Fruit fly (Drosophila melanogaster) S2 (cell line): ENCODE data around the gene Sgs1.

Experiments used
- CG8478 ChIP-seq: fragments of >200 bp; optimal IDR thresholded peaks from 2 replicates; lab custom pipeline; 2018
- CTCF ChIP-seq, 2 experiments: fragments of >200 bp; optimal IDR thresholded peaks; 2 replicates each; lab custom pipeline; 2018

The Sgs1 gene

DNA sequence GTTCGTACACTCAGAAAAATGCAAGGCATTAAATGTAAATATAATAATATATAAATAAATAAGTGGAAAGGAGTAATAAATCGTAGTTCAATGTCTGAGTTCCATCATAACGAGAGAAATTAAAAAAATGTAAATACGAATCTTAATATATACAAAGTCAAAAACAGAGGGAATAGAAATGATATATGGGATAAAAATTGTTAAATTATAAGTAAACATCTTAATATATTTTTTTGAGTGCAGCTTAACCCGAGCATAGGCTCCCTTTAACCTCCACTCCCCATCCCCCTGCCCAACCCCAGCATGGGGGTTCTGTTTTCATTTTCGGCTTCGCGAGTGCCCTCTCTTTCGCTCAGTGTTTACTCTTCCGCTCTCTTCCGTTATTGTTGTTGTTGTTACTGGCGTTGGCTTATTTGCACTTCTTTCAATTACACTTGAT, 21.5 kb upstream of the Sgs1 start:
- TF ChIP-seq CG8478 (lab: Kevin White, UChicago) (no peak), CTCF (optimal IDR thresholded peaks at IDR 0.05; lab: Kevin White, UChicago) (no peak)

DNA sequence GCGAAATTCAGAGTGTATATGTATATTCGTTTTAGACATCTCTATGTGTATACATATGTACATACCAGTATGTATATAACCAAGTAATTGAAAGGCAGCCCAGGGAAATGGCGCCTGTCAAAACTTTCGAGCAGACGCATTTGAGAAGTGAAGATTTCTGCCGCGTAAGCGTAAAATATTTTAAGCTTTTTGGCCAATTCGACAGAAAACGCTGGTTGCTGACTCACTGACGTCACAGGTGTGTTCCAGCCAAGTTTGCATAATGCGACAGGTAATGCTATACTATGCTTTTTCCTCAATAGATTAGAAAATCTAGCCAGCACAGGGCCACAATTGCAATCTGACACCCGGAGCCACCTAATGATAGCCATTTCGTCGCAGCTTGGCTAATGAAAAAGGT, 20.5 kb upstream of the Sgs1 start:
- no peak for TF ChIP-seq CG8478 (lab: Kevin White, UChicago)
- no peak for TF ChIP-seq CTCF (optimal IDR thresholded peaks at IDR 0.05; lab: Kevin White, UChicago)

- TF ChIP-seq CG8478 (lab: Kevin White, UChicago): no peak
- no peak for TF ChIP-seq CTCF (optimal IDR thresholded peaks at IDR 0.05; lab: Kevin White, UChicago)
Observed at dm6 chr2L:4928340-4928739, 8.9 kb upstream of the Sgs1 start.

DNA sequence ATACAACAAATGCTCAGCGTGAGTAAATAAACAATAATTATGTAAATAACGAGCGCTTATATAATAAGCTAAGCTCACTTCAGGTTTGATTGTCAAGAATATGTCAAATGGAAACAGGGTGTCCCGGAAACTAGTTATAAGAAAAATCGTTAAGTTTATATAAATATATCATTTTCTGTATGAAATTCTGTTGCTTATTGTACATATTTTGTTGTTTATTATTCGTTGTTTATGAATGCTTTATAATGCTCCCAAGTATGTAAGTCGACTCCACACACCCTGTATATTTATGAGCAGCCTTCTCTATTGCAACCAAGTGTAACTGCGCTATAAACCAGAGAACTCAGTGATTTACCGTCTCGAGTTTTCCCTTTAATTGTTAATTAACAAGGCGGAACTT, 6.7 kb upstream of the Sgs1 start:
- TF ChIP-seq CTCF (optimal IDR thresholded peaks at IDR 0.05; lab: Kevin White, UChicago) (no peak), CG8478 (lab: Kevin White, UChicago) (no peak)

DNA sequence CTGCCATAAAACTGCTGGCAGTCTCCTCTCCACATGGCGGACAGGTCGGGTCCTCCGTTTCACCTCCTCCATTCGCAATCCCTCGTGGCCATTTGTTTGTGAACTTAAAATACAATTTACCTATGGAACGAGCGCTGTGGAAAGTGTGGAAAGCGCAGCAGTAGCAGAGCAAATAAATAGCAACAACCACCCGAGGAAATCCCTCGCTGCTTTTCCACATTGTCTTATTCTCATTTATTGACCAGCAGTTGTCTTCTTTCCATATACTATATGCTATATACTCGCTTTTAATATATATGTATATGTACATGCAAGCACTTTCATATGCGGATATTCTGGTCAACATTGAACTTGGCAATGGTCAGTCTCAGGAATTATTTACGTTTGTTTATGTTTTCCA, 4.9 kb upstream of the Sgs1 start, which contains the start of gene hoe1:
hoe1 (minus strand) TSS at position 101 of the 400 bp plus-strand sequence.
- no peak for TF ChIP-seq CTCF (optimal IDR thresholded peaks at IDR 0.05; lab: Kevin White, UChicago)
- TF ChIP-seq CG8478 (lab: Kevin White, UChicago): no peak

dm6 chr2L:4936325-4936869, 812 bp upstream of the Sgs1 start, which contains the start of gene hoe2:
Gene hoe2 (minus strand): TSS chr2L:4936450.
- no peak for TF ChIP-seq CTCF (optimal IDR thresholded peaks at IDR 0.05; lab: Kevin White, UChicago)
- TF ChIP-seq CG8478 (lab: Kevin White, UChicago): no peak

DNA sequence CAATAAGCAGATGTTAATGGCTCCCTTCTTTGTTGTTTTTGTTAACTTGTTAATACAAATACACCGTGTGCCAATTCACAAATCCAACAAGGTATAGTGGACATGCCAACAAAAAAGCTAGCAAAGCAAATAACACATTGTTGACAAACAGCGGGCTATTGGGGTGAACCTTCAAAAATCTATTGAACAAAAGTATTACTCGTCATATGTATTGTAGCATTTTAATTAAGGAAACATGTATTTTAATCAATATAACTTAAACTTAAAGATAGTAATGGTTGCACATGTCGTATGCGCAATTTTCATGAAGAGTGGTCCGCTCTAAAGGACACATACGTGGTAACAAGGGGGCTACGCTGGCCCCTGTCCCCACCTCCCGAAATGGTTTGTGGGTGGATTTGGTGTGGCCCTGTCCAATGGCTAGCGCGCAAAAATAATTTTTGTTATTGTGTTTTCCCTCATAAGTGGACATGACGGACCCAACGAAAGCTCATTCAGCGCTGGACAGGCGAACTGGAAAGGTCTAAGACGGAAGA, 5.1 kb downstream of the Sgs1 start, which contains the start of gene synr:
synr (plus strand) TSS at position 486 of the 536 bp plus-strand sequence.
- TF ChIP-seq CTCF (optimal IDR thresholded peaks at IDR 0.05; lab: Kevin White, UChicago) (no peak), CG8478 (lab: Kevin White, UChicago) (no peak)

DNA sequence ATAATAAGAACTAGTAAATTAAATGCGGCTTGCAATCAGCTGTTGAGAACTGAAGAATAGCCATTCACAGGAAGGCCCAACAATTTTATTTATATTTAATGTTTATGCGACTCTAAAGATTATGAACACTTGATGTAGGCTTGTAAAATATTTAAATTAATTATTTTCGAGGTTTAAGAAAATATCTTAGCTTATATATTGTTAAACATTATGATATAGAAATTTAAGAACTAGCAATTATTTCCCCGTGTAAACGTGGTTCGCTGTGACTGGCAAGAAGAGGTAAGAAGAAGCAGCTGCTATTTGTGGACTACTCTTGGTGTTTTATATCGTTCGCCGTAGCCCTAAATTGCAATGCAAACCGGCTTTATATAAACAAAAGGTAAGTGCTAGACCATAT, 8.1 kb downstream of the Sgs1 start, which contains the start of the genes mRpL24 and betaggt-I:
mRpL24 (minus strand) TSS at position 62 of the 400 bp plus-strand sequence.
betaggt-I (plus strand) TSS at position 280 of the 400 bp plus-strand sequence.
- TF ChIP-seq CTCF (optimal IDR thresholded peaks at IDR 0.05; lab: Kevin White, UChicago) (no peak), CG8478 (lab: Kevin White, UChicago) (no peak)

DNA sequence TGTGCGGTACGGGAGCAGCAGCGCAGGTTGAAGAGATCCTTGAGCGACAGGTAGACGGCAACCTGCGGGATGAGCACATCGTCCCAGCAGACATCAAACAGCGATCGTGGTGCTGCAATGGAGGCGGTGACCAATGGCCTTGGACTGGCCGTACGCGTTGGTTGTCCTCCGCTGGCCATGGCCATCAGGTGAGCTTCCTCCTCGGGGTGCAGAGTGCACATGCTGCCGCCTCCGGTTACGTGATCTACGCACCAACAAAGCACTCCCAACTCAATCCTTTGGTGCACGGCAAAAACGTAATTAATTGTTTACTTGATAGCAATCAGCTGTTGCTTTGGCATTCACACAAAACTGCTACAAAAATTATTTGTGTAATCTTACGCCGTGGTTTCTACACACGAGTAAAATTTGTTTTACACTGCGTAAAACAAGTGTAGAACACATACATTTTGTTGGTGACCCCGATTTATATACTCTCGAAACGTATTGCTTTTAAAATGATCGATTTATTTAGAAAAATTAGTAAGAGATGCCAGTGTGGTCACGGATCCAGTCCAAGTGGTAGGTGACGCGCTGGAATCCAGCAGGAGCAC, 12.3 kb downstream of the Sgs1 start, which contains the start of gene jet:
jet (minus strand) TSS at position 332 of the 593 bp plus-strand sequence.
- TF ChIP-seq CG8478 (lab: Kevin White, UChicago) (no peak), CTCF (optimal IDR thresholded peaks at IDR 0.05; lab: Kevin White, UChicago) (peak in 1 of 2 experiments; percentile 41)

DNA sequence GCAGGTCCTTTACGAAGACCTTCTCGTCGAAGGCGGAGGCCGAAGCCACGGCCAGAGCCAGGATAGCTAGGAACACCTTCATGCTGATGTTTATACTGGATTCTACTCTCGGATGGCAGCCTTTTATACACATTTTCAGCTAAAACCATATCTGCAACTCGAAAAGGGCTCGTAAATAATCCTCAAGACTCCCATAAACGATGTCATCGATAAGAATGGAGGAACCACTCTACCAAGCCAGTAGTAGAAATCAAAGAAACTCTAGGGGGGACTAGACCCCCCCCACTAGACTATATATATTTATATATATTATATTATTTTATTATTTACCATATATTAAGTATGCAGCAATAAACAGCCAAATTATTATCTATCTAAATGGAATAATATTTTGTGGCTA, 13.5 kb downstream of the Sgs1 start, which contains the start of gene Jon25Biii:
Jon25Biii (minus strand) TSS at position 101 of the 400 bp plus-strand sequence.
- TF ChIP-seq CG8478 (lab: Kevin White, UChicago) (no peak), CTCF (optimal IDR thresholded peaks at IDR 0.05; lab: Kevin White, UChicago) (no peak)

- TF ChIP-seq CG8478 (lab: Kevin White, UChicago) (no peak), CTCF (optimal IDR thresholded peaks at IDR 0.05; lab: Kevin White, UChicago) (no peak)
Observed at dm6 chr2L:4953086-4953570, 15.9 kb downstream of the Sgs1 start, which contains the start of gene Jon25Bii. Gene Jon25Bii (minus strand): TSS chr2L:4953136.

DNA sequence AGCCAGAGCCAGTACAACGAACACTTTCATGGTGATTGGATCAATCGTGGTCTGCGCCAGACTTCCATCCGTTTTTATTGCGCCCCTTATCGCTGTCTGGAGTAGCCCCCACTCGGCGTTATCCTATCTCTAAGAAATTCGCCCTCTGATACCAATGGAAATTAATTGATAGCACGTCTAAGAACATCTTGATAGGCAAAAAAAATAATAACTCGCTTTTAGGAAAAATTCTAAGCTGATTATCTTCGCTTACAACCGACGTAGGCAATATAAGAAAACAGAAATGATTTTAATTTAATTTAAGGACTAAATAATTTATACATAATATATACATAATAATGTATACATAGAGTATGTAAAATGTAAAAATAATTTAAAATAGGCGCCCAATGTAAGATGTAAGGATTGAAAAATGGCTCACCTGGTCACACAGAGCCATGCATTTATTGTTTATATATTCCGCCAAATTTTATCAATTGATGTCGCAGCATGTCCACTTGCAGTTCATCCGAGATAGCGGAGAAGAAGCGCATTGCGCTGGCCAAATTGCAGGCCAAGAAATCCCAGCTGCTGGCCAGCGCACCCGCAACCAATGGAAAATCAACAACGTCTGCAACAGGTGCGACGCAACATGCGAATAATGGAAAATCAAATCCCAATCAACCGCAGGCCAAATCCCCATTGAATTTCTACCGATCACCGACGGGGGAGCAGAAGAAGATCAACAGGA, 18.1 kb downstream of the Sgs1 start, which contains the start of the genes Jon25Bi and Marcal1:
Jon25Bi (minus strand) TSS at position 51 of the 730 bp plus-strand sequence.
Marcal1 (plus strand) TSS at position 416 of the 730 bp plus-strand sequence.
- TF ChIP-seq CG8478 (lab: Kevin White, UChicago): no peak
- no peak for TF ChIP-seq CTCF (optimal IDR thresholded peaks at IDR 0.05; lab: Kevin White, UChicago)

- TF ChIP-seq CG8478 (lab: Kevin White, UChicago): no peak
- no peak for TF ChIP-seq CTCF (optimal IDR thresholded peaks at IDR 0.05; lab: Kevin White, UChicago)
Observed at dm6 chr2L:4958111-4958510, 20.9 kb downstream of the Sgs1 start, which contains the start of gene CG34124. Gene CG34124 (plus strand): TSS chr2L:4958411.

DNA sequence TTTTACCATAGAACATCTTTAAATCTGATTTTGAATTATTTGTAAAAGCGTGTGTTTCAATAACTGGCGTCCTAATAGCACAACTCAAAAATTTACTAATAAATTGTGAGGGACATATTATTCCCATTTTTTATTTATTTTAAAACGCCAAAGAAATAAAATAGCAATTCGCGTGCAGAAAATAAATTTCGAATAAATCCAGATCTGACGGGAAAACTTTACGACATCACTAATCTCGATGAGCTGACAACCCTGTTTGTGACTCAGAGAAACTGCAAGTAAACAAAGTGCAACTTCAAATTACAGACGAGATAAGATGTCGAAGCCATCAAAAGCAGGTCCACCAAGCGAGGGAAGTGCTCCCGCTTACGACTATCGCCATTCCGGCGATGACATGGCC, 28.2 kb downstream of the Sgs1 start, which contains the start of gene CG34125:
CG34125 (plus strand) TSS at position 254 of the 400 bp plus-strand sequence.
- TF ChIP-seq CG8478 (lab: Kevin White, UChicago): no peak
- no peak for TF ChIP-seq CTCF (optimal IDR thresholded peaks at IDR 0.05; lab: Kevin White, UChicago)
